Fruit fly (Drosophila melanogaster): Measurements from ENCODE around the gene Snmp1.

Snmp1 gene

dm6 chr3R:21199085-21199899 lies 31.3 kb upstream of the Snmp1 start:
- TF ChIP-seq CG5204 (GFP tag; optimal IDR thresholded peaks at IDR 0.05) (no peak), CG7101 (tag; optimal IDR thresholded peaks at IDR 0.05) (no peak), bab1 (GFP tag; optimal IDR thresholded peaks at IDR 0.05) (no peak), cnc (optimal IDR thresholded peaks at IDR 0.05) (no peak), cic (GFP tag; optimal IDR thresholded peaks at IDR 0.05) (peak; percentile 44), ovo (GFP tag; optimal IDR thresholded peaks at IDR 0.05) (peak; percentile 12), Mnt (GFP tag; optimal IDR thresholded peaks at IDR 0.05) (peak; percentile 24), toe (GFP tag; optimal IDR thresholded peaks at IDR 0.05) (no peak), tj (GFP tag; optimal IDR thresholded peaks at IDR 0.05) (no peak), Hr96 (GFP tag; optimal IDR thresholded peaks at IDR 0.05) (no peak), CG7045 (GFP tag; optimal IDR thresholded peaks at IDR 0.05) (no peak), kay (GFP tag; ENCODE audit: borderline replicate concordance) (peak; percentile 90), CG1620 (GFP tag; optimal IDR thresholded peaks at IDR 0.05) (no peak), CG12768 (GFP tag; optimal IDR thresholded peaks at IDR 0.05) (no peak), Crg-1 (GFP tag; optimal IDR thresholded peaks at IDR 0.05) (no peak), pad (GFP tag; optimal IDR thresholded peaks at IDR 0.05) (no peak), CG11617 (GFP tag; optimal IDR thresholded peaks at IDR 0.05) (no peak), CG33017 (tag; optimal IDR thresholded peaks at IDR 0.05) (no peak)

dm6 chr3R:21198073-21198472 lies 30.1 kb upstream of the Snmp1 start:
- TF ChIP-seq cic (GFP tag; optimal IDR thresholded peaks at IDR 0.05) (peak; percentile 63), CG11617 (GFP tag; optimal IDR thresholded peaks at IDR 0.05) (no peak)

- TF ChIP-seq Clk (GFP tag; optimal IDR thresholded peaks at IDR 0.05) (no peak), kay (GFP tag; ENCODE audit: borderline replicate concordance) (peak; percentile 24), tj (GFP tag; optimal IDR thresholded peaks at IDR 0.05) (peak; percentile 100)
Measured at dm6 chr3R:21197566-21197965, 29.6 kb upstream of the Snmp1 start.

dm6 chr3R:21195210-21195967 lies 27.4 kb upstream of the Snmp1 start:
- TF ChIP-seq CG12768 (GFP tag; optimal IDR thresholded peaks at IDR 0.05) (peak; percentile 82), CG1620 (GFP tag; optimal IDR thresholded peaks at IDR 0.05) (peak; percentile 59), cic (GFP tag; optimal IDR thresholded peaks at IDR 0.05) (peak; percentile 54), tj (GFP tag; optimal IDR thresholded peaks at IDR 0.05) (peak; percentile 58), CG11617 (GFP tag; optimal IDR thresholded peaks at IDR 0.05) (peak; percentile 86), CG7045 (GFP tag; optimal IDR thresholded peaks at IDR 0.05) (peak; percentile 80), CG5204 (GFP tag; optimal IDR thresholded peaks at IDR 0.05) (peak; percentile 89), CG14711 (tag; optimal IDR thresholded peaks at IDR 0.05) (peak; percentile 56), CG7101 (tag; optimal IDR thresholded peaks at IDR 0.05) (peak; percentile 77), ovo (GFP tag; optimal IDR thresholded peaks at IDR 0.05) (peak; percentile 61), pad (GFP tag; optimal IDR thresholded peaks at IDR 0.05) (peak; percentile 40), kay (GFP tag; ENCODE audit: borderline replicate concordance) (peak; percentile 84), bab1 (GFP tag; optimal IDR thresholded peaks at IDR 0.05) (peak; percentile 44), Crg-1 (GFP tag; optimal IDR thresholded peaks at IDR 0.05) (peak; percentile 62), Clk (GFP tag; optimal IDR thresholded peaks at IDR 0.05) (peak; percentile 76), toe (GFP tag; optimal IDR thresholded peaks at IDR 0.05) (peak; percentile 73), cnc (optimal IDR thresholded peaks at IDR 0.05) (no peak), CG33017 (tag; optimal IDR thresholded peaks at IDR 0.05) (peak; percentile 90), Hr96 (GFP tag; optimal IDR thresholded peaks at IDR 0.05) (peak; percentile 54), Mnt (GFP tag; optimal IDR thresholded peaks at IDR 0.05) (peak; percentile 45)

dm6 chr3R:21193742-21194141 lies 25.7 kb upstream of the Snmp1 start:
- TF ChIP-seq tj (GFP tag; optimal IDR thresholded peaks at IDR 0.05) = peak; percentile 24
- TF ChIP-seq CG5204 (GFP tag; optimal IDR thresholded peaks at IDR 0.05) = no peak
- TF ChIP-seq Hr96 (GFP tag; optimal IDR thresholded peaks at IDR 0.05) = peak; percentile 68
- peak; percentile 51 for TF ChIP-seq CG14711 (tag; optimal IDR thresholded peaks at IDR 0.05)
- TF ChIP-seq ovo (GFP tag; optimal IDR thresholded peaks at IDR 0.05) = peak; percentile 88
- peak; percentile 89 for TF ChIP-seq kay (GFP tag; ENCODE audit: borderline replicate concordance)
- peak; percentile 94 for TF ChIP-seq cic (GFP tag; optimal IDR thresholded peaks at IDR 0.05)
- TF ChIP-seq CG12768 (GFP tag; optimal IDR thresholded peaks at IDR 0.05) = peak; percentile 90
- TF ChIP-seq CG11617 (GFP tag; optimal IDR thresholded peaks at IDR 0.05) = peak; percentile 61
- TF ChIP-seq Crg-1 (GFP tag; optimal IDR thresholded peaks at IDR 0.05) = peak; percentile 66
- TF ChIP-seq cnc (optimal IDR thresholded peaks at IDR 0.05) = no peak
- peak; percentile 55 for TF ChIP-seq CG33017 (tag; optimal IDR thresholded peaks at IDR 0.05)
- peak; percentile 69 for TF ChIP-seq pad (GFP tag; optimal IDR thresholded peaks at IDR 0.05)
- peak; percentile 53 for TF ChIP-seq Clk (GFP tag; optimal IDR thresholded peaks at IDR 0.05)
- no peak for TF ChIP-seq bab1 (GFP tag; optimal IDR thresholded peaks at IDR 0.05)
- TF ChIP-seq toe (GFP tag; optimal IDR thresholded peaks at IDR 0.05) = peak; percentile 64
- peak; percentile 48 for TF ChIP-seq Mnt (GFP tag; optimal IDR thresholded peaks at IDR 0.05)
- TF ChIP-seq CG7101 (tag; optimal IDR thresholded peaks at IDR 0.05) = peak; percentile 71
- peak; percentile 3 for TF ChIP-seq CG1620 (GFP tag; optimal IDR thresholded peaks at IDR 0.05)
- peak; percentile 88 for TF ChIP-seq CG7045 (GFP tag; optimal IDR thresholded peaks at IDR 0.05)

- TF ChIP-seq CG5204 (GFP tag; optimal IDR thresholded peaks at IDR 0.05) (no peak), cnc (optimal IDR thresholded peaks at IDR 0.05) (no peak), bab1 (GFP tag; optimal IDR thresholded peaks at IDR 0.05) (no peak), Crg-1 (GFP tag; optimal IDR thresholded peaks at IDR 0.05) (no peak), Hr96 (GFP tag; optimal IDR thresholded peaks at IDR 0.05) (no peak), kay (GFP tag; ENCODE audit: borderline replicate concordance) (no peak)
Measured at dm6 chr3R:21192267-21192666, 24.3 kb upstream of the Snmp1 start.
